Worm (Caenorhabditis elegans) whole organism, L1 larva: ENCODE data around the gene nhr-205.

ENCODE experiments used
- aha-1 ChIP-seq: fragments of 150-350 bp; optimal IDR thresholded peaks from 2 replicates; lab custom pipeline; 2014; ENCODE audit warnings: missing biosample characterization, missing genetic modification characterization
- aly-2 ChIP-seq: fragments of 150-350 bp; optimal IDR thresholded peaks from 2 replicates; lab custom pipeline; 2014; ENCODE audit warnings: missing biosample characterization, missing genetic modification characterization
- blmp-1 ChIP-seq: fragments of 150-350 bp; optimal IDR thresholded peaks from 2 replicates; lab custom pipeline; 2014; ENCODE audit warnings: missing biosample characterization, missing genetic modification characterization
- hlh-4 ChIP-seq: sonication (generic microtip); optimal IDR thresholded peaks from 2 replicates; lab custom pipeline; 2016; ENCODE audit warnings: mild to moderate bottlenecking, missing genetic modification characterization, missing compliant biosample characterization
- lin-15B ChIP-seq: fragments of 150-350 bp; sonication (generic microtip); optimal IDR thresholded peaks from 3 replicates; lab custom pipeline; 2014; ENCODE audit warnings: missing biosample characterization, missing genetic modification characterization
- mab-9 ChIP-seq: fragments of 200-800 bp; sonication (Bioruptor generic); IDR thresholded peaks from 2 replicates; pipeline ENCODE4 v1.3.6; 2022; ENCODE audit warnings: missing genetic modification reagents, missing genetic modification characterization, missing compliant biosample characterization
- unc-130 ChIP-seq: fragments of 150-350 bp; optimal IDR thresholded peaks from 2 replicates; lab custom pipeline; 2017; ENCODE audit warnings: missing biosample characterization, missing genetic modification characterization, inconsistent platforms
- ztf-4 ChIP-seq: fragments of 150-350 bp; optimal IDR thresholded peaks from 2 replicates; lab custom pipeline; 2014; ENCODE audit warnings: missing biosample characterization, missing genetic modification characterization

ce11 chrV:10081636-10082035, at the start of gene nhr-205:
- TF ChIP-seq aly-2 (tag; lab: Kevin White, UChicago) (no peak), aha-1 (tag; lab: Kevin White, UChicago) (no peak), blmp-1 (tag; lab: Kevin White, UChicago) (no peak), hlh-4 (no peak), mab-9 (GFP tag; lab: Robert Waterston, UW) (no peak), ztf-4 (tag; lab: Kevin White, UChicago) (no peak), unc-130 (tag; lab: Kevin White, UChicago) (no peak), lin-15B (tag; lab: Kevin White, UChicago) (no peak)
